Worm (Caenorhabditis elegans) whole organism, early embryonic: ENCODE measurements around the gene pak-2.

Source experiments
- B0310.2 ChIP-seq: sonication (generic microtip); optimal IDR thresholded peaks from 2 replicates; lab custom pipeline; 2016; ENCODE audit warnings: mild to moderate bottlenecking, missing genetic modification characterization, missing compliant biosample characterization
- aly-1 ChIP-seq: sonication (generic microtip); optimal IDR thresholded peaks from 2 replicates; lab custom pipeline; 2016; ENCODE audit warnings: missing genetic modification characterization, missing compliant biosample characterization
- ama-1 ChIP-seq: fragments of 150-350 bp; optimal IDR thresholded peaks from 2 replicates; lab custom pipeline; 2014
- ceh-13 ChIP-seq: fragments of 200-800 bp; sonication (Bioruptor generic); optimal IDR thresholded peaks from 2 replicates; lab custom pipeline; 2018; ENCODE audit warnings: mild to moderate bottlenecking, missing genetic modification characterization, missing compliant biosample characterization
- ceh-36 ChIP-seq: sonication (generic microtip); optimal IDR thresholded peaks from 2 replicates; lab custom pipeline; 2016; ENCODE audit warnings: missing genetic modification characterization, inconsistent platforms, missing compliant biosample characterization
- ets-7 ChIP-seq: sonication (generic microtip); optimal IDR thresholded peaks from 2 replicates; lab custom pipeline; 2016; ENCODE audit warnings: missing genotype, missing genetic modification characterization, missing compliant biosample characterization
- flt-1 ChIP-seq: fragments of 200-800 bp; sonication (Bioruptor generic); IDR thresholded peaks from 2 replicates; pipeline ENCODE4 v1.3.6; 2022; ENCODE audit warnings: missing genetic modification characterization, missing compliant biosample characterization
- hmg-4 ChIP-seq: fragments of 200-800 bp; sonication (Bioruptor generic); optimal IDR thresholded peaks from 2 replicates; lab custom pipeline; 2018; ENCODE audit warnings: mild to moderate bottlenecking, missing genetic modification characterization, missing compliant biosample characterization
- hnd-1 ChIP-seq: sonication (generic microtip); optimal IDR thresholded peaks from 2 replicates; lab custom pipeline; 2016; ENCODE audit warnings: missing genetic modification characterization, missing compliant biosample characterization
- pes-1 ChIP-seq: fragments of 200-800 bp; sonication (Bioruptor generic); IDR thresholded peaks from 2 replicates; pipeline ENCODE4 v1.3.6; 2022; ENCODE audit warnings: missing genetic modification reagents, missing genetic modification characterization, missing compliant biosample characterization
- scrt-1 ChIP-seq: fragments of 200-800 bp; sonication (Bioruptor generic); IDR thresholded peaks from 2 replicates; pipeline ENCODE4 v1.3.6; 2022; ENCODE audit warnings: missing genetic modification characterization, missing compliant biosample characterization
- sea-1 ChIP-seq: fragments of 200-800 bp; sonication (Bioruptor generic); conservative IDR thresholded peaks from 2 replicates; pipeline ENCODE4 v1.3.6; 2022; ENCODE audit warnings: missing genetic modification characterization, missing compliant biosample characterization
- tbx-37 ChIP-seq: fragments of 200-800 bp; sonication (Bioruptor generic); conservative IDR thresholded peaks from 2 replicates; pipeline ENCODE4 v1.3.6; 2022; ENCODE audit warnings: missing genetic modification reagents, missing genetic modification characterization, missing compliant biosample characterization
- tra-4 ChIP-seq: sonication (generic microtip); optimal IDR thresholded peaks from 2 replicates; lab custom pipeline; 2017; ENCODE audit warnings: missing genetic modification characterization, missing compliant biosample characterization

ce11 chrV:11022817-11023216 is 16.4 kb downstream of the pak-2 start, which contains the start of the genes C13G3.12 and hot-6:
- no peak for TF ChIP-seq scrt-1 (GFP tag; lab: Robert Waterston, UW)
- TF ChIP-seq ama-1 (lab: Kevin White, UChicago) = no peak
- no peak for TF ChIP-seq tra-4 (tag; lab: Kevin White, UChicago)
- no peak for TF ChIP-seq ceh-36
- no peak for TF ChIP-seq aly-1 (tag; lab: Kevin White, UChicago)
- no peak for TF ChIP-seq pes-1
- TF ChIP-seq B0310.2 (tag; lab: Kevin White, UChicago) = no peak
- TF ChIP-seq ets-7 (tag; lab: Kevin White, UChicago) = no peak
- no peak for TF ChIP-seq ceh-13 (GFP tag; lab: Kevin White, UChicago)
- no peak for TF ChIP-seq hnd-1 (tag; lab: Kevin White, UChicago)
- no peak for TF ChIP-seq hmg-4 (GFP tag; lab: Kevin White, UChicago)
- TF ChIP-seq flt-1 (GFP tag; lab: Robert Waterston, UW) = no peak
- no peak for TF ChIP-seq tbx-37
- TF ChIP-seq sea-1 = no peak
